Fruit fly (Drosophila melanogaster) whole organism, embryonic: Measurements from ENCODE around the gene ps.

Experiments used
- Ada2b ChIP-seq: fragments of 200-800 bp; sonication (Bioruptor generic); IDR thresholded peaks from 2 replicates; pipeline ENCODE4 v1.3.6; 2022; ENCODE audit warnings: missing biosample characterization, missing genetic modification characterization
- Asciz ChIP-seq: fragments of 200-800 bp; sonication (Bioruptor generic); optimal IDR thresholded peaks from 2 replicates; lab custom pipeline; 2017; ENCODE audit warnings: missing biosample characterization, mild to moderate bottlenecking, missing genetic modification characterization, missing genetic modification reagents
- Atf3 ChIP-seq: fragments of 200-800 bp; sonication (Bioruptor generic); optimal IDR thresholded peaks from 3 replicates; lab custom pipeline; 2016; ENCODE audit warnings: missing biosample characterization, missing genetic modification characterization
- Atf6 ChIP-seq: fragments of 200-800 bp; sonication (Bioruptor generic); IDR thresholded peaks from 2 replicates; pipeline ENCODE4 v1.3.6; 2022; ENCODE audit warnings: missing biosample characterization, missing genetic modification characterization
- CG10366 ChIP-seq: fragments of 200-800 bp; sonication (Bioruptor generic); IDR thresholded peaks from 2 replicates; pipeline ENCODE4 v1.3.6; 2022; ENCODE audit warnings: missing biosample characterization, missing genetic modification characterization
- CG10565 ChIP-seq: fragments of 200-800 bp; sonication (Bioruptor generic); optimal IDR thresholded peaks from 3 replicates; lab custom pipeline; 2016; ENCODE audit warnings: missing biosample characterization, mild to moderate bottlenecking, missing genetic modification characterization
- CG13287 ChIP-seq: fragments of 200-800 bp; sonication (Bioruptor generic); IDR thresholded peaks from 2 replicates; pipeline ENCODE4 v1.3.6; 2022; ENCODE audit warnings: missing biosample characterization, missing genetic modification characterization; ENCODE audit not compliant: partially characterized antibody
- CG13424 ChIP-seq: fragments of 200-800 bp; sonication (Bioruptor generic); optimal IDR thresholded peaks from 2 replicates; lab custom pipeline; 2019; ENCODE audit warnings: missing biosample characterization, mild to moderate bottlenecking, missing genetic modification characterization, moderate library complexity
- CG1602 ChIP-seq: fragments of 200-800 bp; sonication (Bioruptor generic); optimal IDR thresholded peaks from 3 replicates; lab custom pipeline; 2016; ENCODE audit warnings: missing biosample characterization, missing genetic modification characterization
- CG18764 ChIP-seq: fragments of 200-800 bp; sonication (Bioruptor generic); optimal IDR thresholded peaks from 3 replicates; lab custom pipeline; 2016; ENCODE audit warnings: missing biosample characterization, missing genetic modification characterization
- CG2202 ChIP-seq: fragments of 200-800 bp; sonication (Bioruptor generic); optimal IDR thresholded peaks from 2 replicates; lab custom pipeline; 2018; ENCODE audit warnings: missing biosample characterization, mild to moderate bottlenecking, missing genetic modification characterization
- CG31224 ChIP-seq: fragments of 200-800 bp; sonication (Bioruptor generic); IDR thresholded peaks from 2 replicates; pipeline ENCODE4 v1.3.6; 2022; ENCODE audit warnings: missing biosample characterization, missing genetic modification characterization
- CG31365 ChIP-seq: fragments of 200-800 bp; sonication (Bioruptor generic); optimal IDR thresholded peaks from 2 replicates; lab custom pipeline; 2018; ENCODE audit warnings: missing biosample characterization, mild to moderate bottlenecking, missing genetic modification characterization
- CG32767 ChIP-seq: fragments of 200-800 bp; sonication (Bioruptor generic); IDR thresholded peaks from 2 replicates; pipeline ENCODE4 v1.3.6; 2022; ENCODE audit warnings: missing biosample characterization, missing genetic modification characterization
- CG32772 ChIP-seq: fragments of 200-800 bp; sonication (Bioruptor generic); IDR thresholded peaks from 2 replicates; pipeline ENCODE4 v1.3.6; 2022; ENCODE audit warnings: missing biosample characterization, missing genetic modification characterization
- CG3726 ChIP-seq: fragments of 200-800 bp; sonication (Bioruptor generic); IDR thresholded peaks from 3 replicates; pipeline ENCODE4, ENCODE4 v1.3.6; 2022; ENCODE audit warnings: missing biosample characterization, missing genetic modification characterization
- CG4854 ChIP-seq: fragments of 200-800 bp; sonication (Bioruptor generic); optimal IDR thresholded peaks from 2 replicates; lab custom pipeline; 2016; ENCODE audit warnings: missing biosample characterization, missing genetic modification characterization, inconsistent platforms
- CG8478 ChIP-seq: fragments of >200 bp; optimal IDR thresholded peaks from 2 replicates; lab custom pipeline; 2018
- CG9609 ChIP-seq: fragments of 200-800 bp; sonication (Bioruptor generic); optimal IDR thresholded peaks from 3 replicates; lab custom pipeline; 2016; ENCODE audit warnings: missing biosample characterization, missing genetic modification characterization
- CTCF ChIP-seq: fragments of 200-800 bp; sonication (Bioruptor generic); optimal IDR thresholded peaks from 2 replicates; lab custom pipeline; 2017; ENCODE audit warnings: missing biosample characterization, mild to moderate bottlenecking, missing genetic modification characterization, moderate library complexity
- Dbx ChIP-seq: fragments of 200-800 bp; sonication (Bioruptor generic); IDR thresholded peaks from 3 replicates; pipeline ENCODE4 v1.3.6; 2022; ENCODE audit warnings: missing biosample characterization, missing genetic modification characterization
- Dip3 ChIP-seq: fragments of 200-800 bp; sonication (Bioruptor generic); optimal IDR thresholded peaks from 3 replicates; lab custom pipeline; 2016; ENCODE audit warnings: missing biosample characterization, missing genetic modification characterization
- Dll ChIP-seq: fragments of 200-800 bp; sonication (Bioruptor generic); IDR thresholded peaks from 4 replicates; pipeline ENCODE4 v1.3.6; 2022; ENCODE audit warnings: missing biosample characterization, missing genetic modification characterization; ENCODE audit not compliant: partially characterized antibody
- Nf-YB ChIP-seq: fragments of 200-800 bp; sonication (Bioruptor generic); optimal IDR thresholded peaks from 3 replicates; lab custom pipeline; 2019; ENCODE audit warnings: missing biosample characterization, mild to moderate bottlenecking, missing genetic modification characterization, moderate library complexity
- Oli ChIP-seq: fragments of 200-800 bp; sonication (Bioruptor generic); optimal IDR thresholded peaks from 2 replicates; lab custom pipeline; 2018; ENCODE audit warnings: missing biosample characterization, mild to moderate bottlenecking, missing genetic modification characterization, moderate library complexity
- Rx ChIP-seq: fragments of 200-800 bp; sonication (Bioruptor generic); IDR thresholded peaks from 2 replicates; pipeline ENCODE4 v1.3.6; 2022; ENCODE audit warnings: missing biosample characterization, missing genetic modification characterization
- Side ChIP-seq: fragments of 200-800 bp; sonication (Bioruptor generic); optimal IDR thresholded peaks from 2 replicates; lab custom pipeline; 2016; ENCODE audit warnings: missing biosample characterization, missing genetic modification characterization
- Stat92E ChIP-seq, 3 experiments: fragments of >200 bp in 2 of 3; fragments of 200-800 bp in 1 of 3; sonication (Bioruptor generic) in 1 of 3; optimal IDR thresholded peaks; 2 replicates each; lab custom pipeline; 2017 to 2019; ENCODE audit warnings: missing biosample characterization in 3 of 3, missing genetic modification characterization in 3 of 3, mild to moderate bottlenecking in 1 of 3, moderate library complexity in 1 of 3
- Trl ChIP-seq, 3 experiments: fragments of >200 bp in 2 of 3; fragments of 200-800 bp in 1 of 3; sonication (Bioruptor generic) in 1 of 3; optimal IDR thresholded peaks; 2 replicates in 1 of 3; 3 replicates in 2 of 3; lab custom pipeline; 2016 to 2017; ENCODE audit warnings: missing biosample characterization in 1 of 3, missing genetic modification characterization in 1 of 3
- Vsx1 ChIP-seq: fragments of 200-800 bp; sonication (Bioruptor generic); optimal IDR thresholded peaks from 2 replicates; lab custom pipeline; 2017; ENCODE audit warnings: missing biosample characterization, mild to moderate bottlenecking, missing genetic modification characterization, missing genetic modification reagents
- Xrp1 ChIP-seq: fragments of 200-800 bp; sonication (Bioruptor generic); IDR thresholded peaks from 2 replicates; pipeline ENCODE4 v1.3.6; 2022; ENCODE audit warnings: missing biosample characterization, missing genetic modification characterization
- al ChIP-seq: fragments of 200-800 bp; sonication (Bioruptor generic); IDR thresholded peaks from 2 replicates; pipeline ENCODE4 v1.3.6; 2022; ENCODE audit warnings: missing biosample characterization, missing genetic modification characterization
- caup ChIP-seq: fragments of 200-800 bp; sonication (Bioruptor generic); optimal IDR thresholded peaks from 3 replicates; lab custom pipeline; 2017; ENCODE audit warnings: missing biosample characterization, mild to moderate bottlenecking, missing genetic modification characterization, moderate library complexity; ENCODE audit not compliant: severe bottlenecking
- chm ChIP-seq: fragments of 200-800 bp; sonication (Bioruptor generic); IDR thresholded peaks from 2 replicates; pipeline ENCODE4 v1.3.6; 2022; ENCODE audit warnings: missing biosample characterization, missing genetic modification characterization
- crol ChIP-seq: fragments of 200-800 bp; sonication (Bioruptor generic); IDR thresholded peaks from 2 replicates; pipeline ENCODE4 v1.3.6; 2022; ENCODE audit warnings: missing biosample characterization, missing genetic modification characterization
- da ChIP-seq: fragments of 200-800 bp; sonication (Bioruptor generic); optimal IDR thresholded peaks from 2 replicates; lab custom pipeline; 2016; ENCODE audit warnings: missing biosample characterization, missing genetic modification characterization
- eyg ChIP-seq: fragments of 200-800 bp; sonication (Bioruptor generic); optimal IDR thresholded peaks from 3 replicates; lab custom pipeline; 2016; ENCODE audit warnings: missing biosample characterization, missing genetic modification characterization
- fd64A ChIP-seq: fragments of 200-800 bp; sonication (Bioruptor generic); optimal IDR thresholded peaks from 3 replicates; lab custom pipeline; 2018; ENCODE audit warnings: missing biosample characterization, mild to moderate bottlenecking, missing genetic modification characterization
- ftz-f1 ChIP-seq: fragments of 200-800 bp; sonication (Bioruptor generic); optimal IDR thresholded peaks from 2 replicates; lab custom pipeline; 2016; ENCODE audit warnings: missing biosample characterization, missing genetic modification characterization
- fu2 ChIP-seq: fragments of 200-800 bp; sonication (Bioruptor generic); optimal IDR thresholded peaks from 2 replicates; lab custom pipeline; 2016; ENCODE audit warnings: missing biosample characterization, missing genetic modification characterization
- grn ChIP-seq: fragments of 200-800 bp; sonication (Bioruptor generic); optimal IDR thresholded peaks from 3 replicates; lab custom pipeline; 2017; ENCODE audit warnings: missing biosample characterization, missing genetic modification characterization
- lilli ChIP-seq: fragments of 200-800 bp; sonication (Bioruptor generic); optimal IDR thresholded peaks from 3 replicates; lab custom pipeline; 2016; ENCODE audit warnings: missing biosample characterization, missing genetic modification characterization
- maf-S ChIP-seq: fragments of 200-800 bp; sonication (Bioruptor generic); optimal IDR thresholded peaks from 2 replicates; lab custom pipeline; 2016; ENCODE audit warnings: missing biosample characterization, missing genetic modification characterization
- oc ChIP-seq: fragments of 200-800 bp; sonication (Bioruptor generic); optimal IDR thresholded peaks from 2 replicates; lab custom pipeline; 2018; ENCODE audit warnings: missing biosample characterization, mild to moderate bottlenecking, missing genetic modification characterization, moderate library complexity
- pnt ChIP-seq: fragments of 200-800 bp; sonication (Bioruptor generic); optimal IDR thresholded peaks from 3 replicates; lab custom pipeline; 2016; ENCODE audit warnings: missing biosample characterization, missing genetic modification characterization
- pros ChIP-seq: fragments of 200-800 bp; sonication (Bioruptor generic); optimal IDR thresholded peaks from 3 replicates; lab custom pipeline; 2019; ENCODE audit warnings: missing biosample characterization, mild to moderate bottlenecking, missing genetic modification characterization, moderate library complexity
- tap ChIP-seq: fragments of 200-800 bp; optimal IDR thresholded peaks from 3 replicates; lab custom pipeline; 2019; ENCODE audit warnings: missing biosample characterization, mild to moderate bottlenecking, missing genetic modification characterization, moderate library complexity
- tgo ChIP-seq: fragments of 200-800 bp; sonication (Bioruptor generic); IDR thresholded peaks from 3 replicates; pipeline ENCODE4 v1.3.6; 2022; ENCODE audit warnings: missing biosample characterization, missing genetic modification characterization
- trh ChIP-seq: fragments of 200-800 bp; sonication (Bioruptor generic); optimal IDR thresholded peaks from 2 replicates; lab custom pipeline; 2016; ENCODE audit warnings: missing biosample characterization, missing genetic modification characterization
- wek ChIP-seq: fragments of 200-800 bp; sonication (Bioruptor generic); optimal IDR thresholded peaks from 3 replicates; lab custom pipeline; 2018; ENCODE audit warnings: missing biosample characterization, mild to moderate bottlenecking, missing genetic modification characterization, moderate library complexity

ps gene

DNA sequence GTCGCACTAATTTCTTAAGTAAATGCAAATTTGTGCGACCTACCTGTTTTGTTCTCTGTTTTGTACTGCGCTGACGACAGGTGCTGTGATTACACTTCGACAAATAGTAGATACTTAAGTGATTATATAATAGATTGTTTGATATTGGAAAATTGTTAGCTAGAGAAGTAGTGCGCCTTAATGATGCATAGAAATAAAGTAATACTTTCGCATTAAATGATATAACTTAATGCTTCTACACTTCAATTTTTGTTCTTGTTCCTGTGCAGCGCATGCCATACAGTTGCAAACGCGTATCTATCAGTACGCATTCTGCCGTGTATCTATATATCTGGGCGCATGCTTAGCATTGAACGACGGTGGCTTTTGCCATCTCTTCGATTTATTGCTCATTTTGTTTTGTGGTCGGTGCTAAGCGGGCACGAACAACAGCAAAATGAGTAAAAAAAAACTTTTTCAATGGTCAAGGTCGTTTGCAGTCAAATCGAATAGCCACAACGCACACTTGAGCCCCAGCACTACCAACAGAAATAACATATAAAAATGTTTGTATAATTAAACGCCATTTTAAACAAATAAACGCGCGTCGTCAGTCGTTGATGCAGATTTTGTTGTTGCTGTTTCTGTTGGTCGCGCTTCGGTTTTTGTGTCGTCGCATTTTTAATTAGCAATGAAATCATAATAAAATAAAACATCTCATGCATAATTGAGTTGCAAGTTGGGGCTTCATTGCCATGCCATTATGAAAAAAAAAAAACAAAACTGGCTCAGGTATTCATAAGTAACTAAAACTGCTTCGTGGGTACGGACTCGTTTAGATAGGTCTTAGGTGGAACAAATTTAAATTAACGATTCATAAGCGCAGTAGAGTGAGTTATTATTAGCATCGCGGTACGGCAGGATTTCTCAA is 12.9 kb downstream of the ps start (continued):
- TF ChIP-seq Oli (tag; lab: Kevin White, UChicago) (peak; percentile 52), CG2202 (no peak), wek (GFP tag; lab: Kevin White, UChicago) (no peak), Asciz (GFP tag; lab: Kevin White, UChicago) (no peak), al (peak; percentile 43; the same call in 1 of the 2 replicates), tap (tag; lab: Kevin White, UChicago) (peak; percentile 45), Ada2b (0 out of 2 replicates have a peak, but pooled peaks have one; percentile 32), grn (no peak), tgo (no peak), CG9609 (no peak), caup (GFP tag; lab: Kevin White, UChicago) (peak; percentile 45), Xrp1 (GFP tag; lab: Robert Waterston, UW) (peak; percentile 52; the same call in 1 of the 2 replicates), CG3726 (no peak), Dll (no peak), CG31365 (tag; lab: Kevin White, UChicago) (no peak), Rx (GFP tag; lab: Robert Waterston, UW) (no peak), CG10366 (GFP tag; lab: Robert Waterston, UW) (no peak), CG13424 (tag; lab: Kevin White, UChicago) (peak; percentile 41), Trl (optimal IDR thresholded peaks at IDR 0.05; lab: Kevin White, UChicago) (no peak), Trl (GFP tag; optimal IDR thresholded peaks at IDR 0.05; lab: Kevin White, UChicago) (no peak), CG32772 (GFP tag; lab: Robert Waterston, UW) (peak; percentile 37; the same call in 1 of the 2 replicates), pros (GFP tag; lab: Kevin White, UChicago) (no peak), CG4854 (GFP tag; lab: Kevin White, UChicago) (no peak), Dbx (peak; percentile 19; the same call in 1 of the 3 replicates), Atf6 (GFP tag; lab: Robert Waterston, UW) (0 out of 2 replicates have a peak, but pooled peaks have one; percentile 33), fu2 (no peak), chm (GFP tag; lab: Robert Waterston, UW) (no peak; the same call in 1 of the 2 replicates), oc (no peak), Side (GFP tag; lab: Kevin White, UChicago) (no peak), CTCF (GFP tag; lab: Kevin White, UChicago) (no peak), CG13287 (GFP tag; lab: Robert Waterston, UW) (no peak), trh (GFP tag; lab: Kevin White, UChicago) (no peak), CG1602 (GFP tag; lab: Kevin White, UChicago) (no peak), CG32767 (GFP tag; lab: Robert Waterston, UW) (no peak), eyg (GFP tag; lab: Kevin White, UChicago) (no peak), Vsx1 (GFP tag; lab: Kevin White, UChicago) (no peak), fd64A (GFP tag; lab: Kevin White, UChicago) (no peak), pnt (no peak), Stat92E (GFP tag; optimal IDR thresholded peaks at IDR 0.05; lab: Kevin White, UChicago) (no peak), lilli (GFP tag; lab: Kevin White, UChicago) (peak; percentile 62), maf-S (GFP tag; lab: Kevin White, UChicago) (no peak), CG18764 (GFP tag; lab: Kevin White, UChicago) (no peak), crol (GFP tag; lab: Robert Waterston, UW) (no peak), CG10565 (GFP tag; lab: Kevin White, UChicago) (no peak), Nf-YB (GFP tag; lab: Kevin White, UChicago) (no peak), da (GFP tag; lab: Kevin White, UChicago) (no peak), CG8478 (lab: Kevin White, UChicago) (no peak), Dip3 (no peak), Atf3 (GFP tag; lab: Kevin White, UChicago) (no peak), ftz-f1 (GFP tag; lab: Kevin White, UChicago) (peak; percentile 47), CG31224 (GFP tag; lab: Robert Waterston, UW) (0 out of 2 replicates have a peak, but pooled peaks have one; percentile 12)
